Worm (Caenorhabditis elegans): ENCODE data around the gene alg-3.

The alg-3 gene

ce11 chrIV:11692071-11692673 lies 11.9 kb upstream of the alg-3 start (continued):
- TF ChIP-seq bed-2 (GFP tag; IDR thresholded peaks at IDR 0.05) = no peak
- peak; percentile 90 for TF ChIP-seq hmg-1.2 (GFP tag; IDR thresholded peaks at IDR 0.05)
- TF ChIP-seq Y67H2A.10 (GFP tag; conservative IDR thresholded peaks at IDR 0.05) = 0 out of 2 replicates have a peak, but pooled peaks have one; percentile 27
- no peak for TF ChIP-seq madf-8 (GFP tag; conservative IDR thresholded peaks at IDR 0.05)
- peak; percentile 83 for TF ChIP-seq madf-3 (GFP tag; IDR thresholded peaks at IDR 0.05)
- no peak for TF ChIP-seq F37B4.10 (GFP tag; IDR thresholded peaks at IDR 0.05)
- TF ChIP-seq madf-10 (tag; optimal IDR thresholded peaks at IDR 0.05) = peak; percentile 94
- peak; percentile 66 for TF ChIP-seq K12H6.12 (tag; optimal IDR thresholded peaks at IDR 0.05)
- TF ChIP-seq zfh-2 (GFP tag; conservative IDR thresholded peaks at IDR 0.05) = peak; percentile 89
- TF ChIP-seq lin-26 (GFP tag; IDR thresholded peaks at IDR 0.05) = peak; percentile 53; the same call in 1 of the 2 replicates
- TF ChIP-seq egrh-3 (GFP tag; IDR thresholded peaks at IDR 0.05) = peak; percentile 47
- TF ChIP-seq ztf-18 (tag; optimal IDR thresholded peaks at IDR 0.05) = peak; percentile 21
- no peak for TF ChIP-seq hmg-20 (GFP tag; IDR thresholded peaks at IDR 0.05)
- TF ChIP-seq T26A5.8 (tag; optimal IDR thresholded peaks at IDR 0.05) = no peak
- TF ChIP-seq tbp1 (GFP tag; optimal IDR thresholded peaks at IDR 0.05) = peak; percentile 50
- peak; percentile 48 for TF ChIP-seq atf-7 (tag; optimal IDR thresholded peaks at IDR 0.05)
- no peak for TF ChIP-seq T07F8.4 (tag; optimal IDR thresholded peaks at IDR 0.05)
- peak; percentile 55 for TF ChIP-seq ztf-26 (tag; optimal IDR thresholded peaks at IDR 0.05)
- TF ChIP-seq dox-1 (GFP tag; IDR thresholded peaks at IDR 0.05) = peak; percentile 83
- peak; percentile 92 for TF ChIP-seq attf-5 (GFP tag; optimal IDR thresholded peaks at IDR 0.05)
- TF ChIP-seq B0336.3 (GFP tag; IDR thresholded peaks at IDR 0.05) = peak; percentile 86
- TF ChIP-seq rcor-1 (GFP tag; IDR thresholded peaks at IDR 0.05) = 0 out of 2 replicates have a peak, but pooled peaks have one; percentile 23
- TF ChIP-seq pbrm-1 (GFP tag; IDR thresholded peaks at IDR 0.05) = peak; percentile 42; the same call in 1 of the 2 replicates
- peak in 1 of 3 experiments; percentile 46 for TF ChIP-seq lin-35 (GFP tag; optimal IDR thresholded peaks at IDR 0.05)

- TF ChIP-seq nhr-80 (tag; optimal IDR thresholded peaks at IDR 0.05) (no peak), lir-1 (GFP tag; conservative IDR thresholded peaks at IDR 0.05) (no peak), snpc-4 (GFP tag; optimal IDR thresholded peaks at IDR 0.05) (no peak), snpc-4 (tag; optimal IDR thresholded peaks at IDR 0.05) (no peak), atf-7 (tag; optimal IDR thresholded peaks at IDR 0.05) (no peak), let-607 (tag; optimal IDR thresholded peaks at IDR 0.05) (no peak), ekl-4 (GFP tag; IDR thresholded peaks at IDR 0.05) (no peak)
Measured at ce11 chrIV:11693493-11693892, 10.6 kb upstream of the alg-3 start, which contains the start of gene ZK792.12. Gene ZK792.12 (plus strand): TSS chrIV:11693793.

ce11 chrIV:11694143-11694542 lies 9.9 kb upstream of the alg-3 start, which contains the start of gene ZK792.7:
Gene ZK792.7 (plus strand): TSS chrIV:11694443.
- TF ChIP-seq ceh-58 (GFP tag; IDR thresholded peaks at IDR 0.05) (no peak), athp-1 (tag; optimal IDR thresholded peaks at IDR 0.05) (no peak), mcd-1 (GFP tag; IDR thresholded peaks at IDR 0.05) (no peak), B0035.1 (tag; optimal IDR thresholded peaks at IDR 0.05) (no peak), cebp-1 (GFP tag; IDR thresholded peaks at IDR 0.05) (no peak), cebp-1 (tag; optimal IDR thresholded peaks at IDR 0.05) (no peak), egl-18 (GFP tag; IDR thresholded peaks at IDR 0.05) (no peak), C17E4.6 (GFP tag; IDR thresholded peaks at IDR 0.05) (no peak), Y67H2A.10 (GFP tag; conservative IDR thresholded peaks at IDR 0.05) (no peak), ceh-91 (GFP tag; IDR thresholded peaks at IDR 0.05) (no peak), dpl-1 (GFP tag; optimal IDR thresholded peaks at IDR 0.05) (no peak), snpc-3.4 (tag; optimal IDR thresholded peaks at IDR 0.05) (no peak), ZK185.1 (tag; optimal IDR thresholded peaks at IDR 0.05; ENCODE audit: poor library complexity, severe bottlenecking) (no peak)

Measured in whole organism, young adult.